Worm (Caenorhabditis elegans): ENCODE results near the gene srab-24.

srab-24 gene

DNA sequence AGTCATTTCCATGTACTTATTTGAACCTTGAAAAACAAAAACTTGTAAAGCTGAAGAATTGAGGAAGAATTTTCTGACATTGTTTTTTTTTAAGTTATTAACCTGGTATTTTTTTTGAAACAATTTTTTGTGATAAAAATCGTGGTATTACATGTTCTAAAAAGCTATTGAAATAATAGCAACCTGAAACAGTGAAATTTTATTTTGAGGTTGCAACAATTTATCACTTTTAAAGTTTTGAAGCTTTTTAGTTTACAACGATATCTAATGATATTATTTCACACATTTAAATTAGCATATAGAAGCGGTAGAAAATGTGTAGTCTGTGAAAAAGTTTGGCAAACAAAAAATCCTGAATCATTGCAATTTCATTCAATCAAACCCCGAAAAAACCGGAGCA, 7.5 kb upstream of the srab-24 start:
- TF ChIP-seq mdl-1 (tag; optimal IDR thresholded peaks at IDR 0.05) (no peak), Y55F3AM.14 (GFP tag; optimal IDR thresholded peaks at IDR 0.05) (no peak), mbf-1 (tag; optimal IDR thresholded peaks at IDR 0.05) (no peak), unc-39 (tag; optimal IDR thresholded peaks at IDR 0.05) (no peak), ceh-16 (tag; optimal IDR thresholded peaks at IDR 0.05) (no peak), unc-62 (GFP tag; optimal IDR thresholded peaks at IDR 0.05) (no peak), alr-1 (tag; optimal IDR thresholded peaks at IDR 0.05) (no peak), nhr-11 (tag; optimal IDR thresholded peaks at IDR 0.05) (no peak), mab-5 (tag; optimal IDR thresholded peaks at IDR 0.05) (no peak), fos-1 (tag; optimal IDR thresholded peaks at IDR 0.05) (no peak), nhr-6 (tag; optimal IDR thresholded peaks at IDR 0.05) (no peak), ZK546.5 (tag; optimal IDR thresholded peaks at IDR 0.05) (no peak), lsy-2 (tag; optimal IDR thresholded peaks at IDR 0.05) (no peak), lin-13 (GFP tag; optimal IDR thresholded peaks at IDR 0.05) (no peak), nhr-23 (tag; optimal IDR thresholded peaks at IDR 0.05) (no peak)

DNA sequence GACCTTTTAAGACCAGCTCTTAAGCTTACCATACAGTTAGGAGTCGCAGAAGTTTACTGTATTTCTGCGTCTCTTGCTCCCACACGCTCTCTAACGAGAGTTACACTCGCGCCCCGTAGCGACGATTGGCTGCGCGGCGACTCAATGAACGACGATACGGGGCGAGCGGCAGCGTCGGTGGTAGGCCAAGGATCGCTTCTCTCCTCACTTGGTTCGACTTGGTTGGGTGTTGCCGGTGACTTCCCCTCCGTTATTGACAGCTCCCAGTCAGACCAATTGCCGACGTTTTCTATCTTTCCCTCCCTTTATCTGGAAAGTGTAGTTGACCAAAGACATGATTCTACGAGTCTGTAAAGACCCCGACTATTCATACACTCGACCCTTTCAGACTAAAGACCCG, 5.6 kb upstream of the srab-24 start:
- TF ChIP-seq elt-3 (tag; optimal IDR thresholded peaks at IDR 0.05) = no peak
- no peak for TF ChIP-seq ceh-16 (tag; optimal IDR thresholded peaks at IDR 0.05)
- TF ChIP-seq nhr-6 (tag; optimal IDR thresholded peaks at IDR 0.05) = no peak
- TF ChIP-seq gmeb-1 (tag; optimal IDR thresholded peaks at IDR 0.05) = no peak
- no peak for TF ChIP-seq peb-1 (tag; optimal IDR thresholded peaks at IDR 0.05)
- TF ChIP-seq mab-5 (tag; optimal IDR thresholded peaks at IDR 0.05) = no peak
- TF ChIP-seq unc-39 (tag; optimal IDR thresholded peaks at IDR 0.05) = no peak
- TF ChIP-seq ZK546.5 (tag; optimal IDR thresholded peaks at IDR 0.05) = no peak
- no peak for TF ChIP-seq blmp-1 (tag; optimal IDR thresholded peaks at IDR 0.05; ENCODE audit: insufficient read depth)
- TF ChIP-seq sma-3 (GFP tag; optimal IDR thresholded peaks at IDR 0.05) = no peak
- TF ChIP-seq unc-55 (GFP tag; optimal IDR thresholded peaks at IDR 0.05) = no peak
- no peak for TF ChIP-seq nhr-12 (tag; optimal IDR thresholded peaks at IDR 0.05)
- no peak for TF ChIP-seq ama-1 (optimal IDR thresholded peaks at IDR 0.05)
- no peak for TF ChIP-seq skn-1 (tag; optimal IDR thresholded peaks at IDR 0.05)

DNA sequence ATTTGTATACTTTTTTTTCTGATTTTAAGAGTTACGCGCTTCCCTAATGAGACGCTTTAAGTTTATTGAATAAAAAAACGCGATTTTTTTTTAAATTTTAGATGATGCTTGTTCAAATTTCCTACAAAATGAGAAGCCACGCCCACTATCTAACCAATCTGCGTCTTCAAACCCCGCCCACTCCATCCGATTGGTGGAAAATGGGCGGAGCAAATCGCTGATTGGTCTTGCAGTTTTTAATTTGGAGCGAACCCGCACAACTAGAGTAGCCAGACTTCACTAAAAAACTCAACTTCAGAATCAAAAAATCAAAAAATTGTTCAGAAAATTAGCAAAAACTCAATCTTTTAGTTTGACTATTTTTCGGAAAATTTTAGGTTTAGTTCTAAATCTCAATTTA, 566 bp downstream of the srab-24 start:
- TF ChIP-seq ceh-16 (tag; optimal IDR thresholded peaks at IDR 0.05) (no peak), R02D3.7 (tag; optimal IDR thresholded peaks at IDR 0.05) (no peak), nhr-25 (tag; optimal IDR thresholded peaks at IDR 0.05) (no peak), nhr-11 (tag; optimal IDR thresholded peaks at IDR 0.05) (no peak), dmd-4 (tag; optimal IDR thresholded peaks at IDR 0.05) (no peak), unc-39 (tag; optimal IDR thresholded peaks at IDR 0.05) (no peak), nhr-23 (tag; optimal IDR thresholded peaks at IDR 0.05) (no peak), unc-55 (GFP tag; optimal IDR thresholded peaks at IDR 0.05) (no peak), sma-9 (GFP tag; optimal IDR thresholded peaks at IDR 0.05) (no peak), sma-9 (tag; optimal IDR thresholded peaks at IDR 0.05) (no peak), alr-1 (tag; optimal IDR thresholded peaks at IDR 0.05) (no peak), C34F6.9 (tag; optimal IDR thresholded peaks at IDR 0.05) (no peak), gmeb-1 (tag; optimal IDR thresholded peaks at IDR 0.05) (no peak), unc-62 (GFP tag; optimal IDR thresholded peaks at IDR 0.05) (no peak)

DNA sequence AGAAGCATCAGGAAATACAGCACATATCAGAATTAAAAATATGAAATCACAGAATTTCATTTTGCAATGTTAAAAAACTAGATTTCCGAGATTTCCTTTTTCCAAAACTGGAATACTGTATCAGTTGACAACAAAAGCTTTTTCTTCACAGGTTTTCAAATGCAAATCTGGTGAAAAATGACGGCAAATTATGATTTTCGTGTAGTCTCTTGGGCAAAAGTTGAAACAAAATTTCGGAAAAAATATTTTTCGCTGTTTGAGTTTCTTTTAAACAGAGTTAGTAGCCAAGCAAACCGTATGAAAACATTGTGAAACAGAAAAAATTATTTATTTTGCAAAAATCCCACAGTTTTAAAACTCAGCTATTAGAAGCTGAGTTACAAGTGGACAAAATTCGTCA, 5.7 kb downstream of the srab-24 start, which contains the start of gene Y64G10A.2:
TSS of gene Y64G10A.2 (minus strand) at position 101 of the 400 bp plus-strand sequence.
- TF ChIP-seq nhr-11 (tag; optimal IDR thresholded peaks at IDR 0.05) (no peak), ztf-1 (GFP tag; conservative IDR thresholded peaks at IDR 0.05) (no peak), sem-4 (tag; optimal IDR thresholded peaks at IDR 0.05) (no peak), nhr-10 (tag; optimal IDR thresholded peaks at IDR 0.05) (no peak), nhr-77 (tag; optimal IDR thresholded peaks at IDR 0.05) (no peak), nhr-237 (tag; optimal IDR thresholded peaks at IDR 0.05) (no peak), ztf-11 (tag; optimal IDR thresholded peaks at IDR 0.05) (no peak), egl-27 (tag; optimal IDR thresholded peaks at IDR 0.05) (no peak), sma-9 (GFP tag; optimal IDR thresholded peaks at IDR 0.05) (no peak), sma-9 (tag; optimal IDR thresholded peaks at IDR 0.05) (no peak), nhr-21 (tag; optimal IDR thresholded peaks at IDR 0.05) (no peak), mab-5 (tag; optimal IDR thresholded peaks at IDR 0.05) (no peak), F13H6.1 (tag; optimal IDR thresholded peaks at IDR 0.05) (no peak), Y55F3AM.14 (GFP tag; optimal IDR thresholded peaks at IDR 0.05) (no peak), sma-3 (GFP tag; optimal IDR thresholded peaks at IDR 0.05) (no peak), lin-39 (tag; optimal IDR thresholded peaks at IDR 0.05) (no peak)
